Worm (Caenorhabditis elegans): ENCODE data around the gene txdc-9.

Gene txdc-9

ce11 chrIII:6420995-6421404, 11.0 kb upstream of the txdc-9 start (continued):
- TF ChIP-seq sptf-1 (tag; optimal IDR thresholded peaks at IDR 0.05) (no peak), fkh-10 (GFP tag; optimal IDR thresholded peaks at IDR 0.05) (peak; percentile 54), dsc-1 (tag; optimal IDR thresholded peaks at IDR 0.05) (peak; percentile 91), alr-1 (tag; optimal IDR thresholded peaks at IDR 0.05; ENCODE audit: borderline replicate concordance) (no peak), elt-2 (tag; optimal IDR thresholded peaks at IDR 0.05) (peak; percentile 95), dpl-1 (GFP tag; optimal IDR thresholded peaks at IDR 0.05) (peak; percentile 59 to 72 (median 69)), ceh-8 (GFP tag; optimal IDR thresholded peaks at IDR 0.05) (peak; percentile 52), nhr-237 (tag; optimal IDR thresholded peaks at IDR 0.05) (peak; percentile 22), unc-62 (GFP tag; optimal IDR thresholded peaks at IDR 0.05) (no peak), lin-14 (GFP tag; optimal IDR thresholded peaks at IDR 0.05) (peak; percentile 98), nhr-71 (tag; optimal IDR thresholded peaks at IDR 0.05) (peak; percentile 99), ceh-63 (GFP tag; optimal IDR thresholded peaks at IDR 0.05) (no peak), lsy-2 (tag; optimal IDR thresholded peaks at IDR 0.05) (peak; percentile 81 to 88), C16A3.4 (tag; optimal IDR thresholded peaks at IDR 0.05) (no peak), grh-1 (GFP tag; IDR thresholded peaks at IDR 0.05) (peak; percentile 92), C04F5.9 (tag; optimal IDR thresholded peaks at IDR 0.05) (peak; percentile 76), sup-37 (GFP tag; optimal IDR thresholded peaks at IDR 0.05) (peak; percentile 77), nhr-19 (GFP tag; conservative IDR thresholded peaks at IDR 0.05) (peak; percentile 96), xbp-1 (tag; optimal IDR thresholded peaks at IDR 0.05) (peak; percentile 91), pqm-1 (tag; optimal IDR thresholded peaks at IDR 0.05) (no peak), tlp-1 (tag; optimal IDR thresholded peaks at IDR 0.05) (no peak), efl-1 (optimal IDR thresholded peaks at IDR 0.05) (peak; percentile 91 to 99), efl-1 (GFP tag; optimal IDR thresholded peaks at IDR 0.05 in 1 of 2) (peak; percentile 65 to 98), hpl-2 (GFP tag; optimal IDR thresholded peaks at IDR 0.05) (peak; percentile 22), F16B12.6 (tag; optimal IDR thresholded peaks at IDR 0.05) (peak; percentile 31), ets-5 (GFP tag; IDR thresholded peaks at IDR 0.05) (no peak), nhr-11 (tag; optimal IDR thresholded peaks at IDR 0.05) (peak; percentile 85), unc-130 (tag; optimal IDR thresholded peaks at IDR 0.05) (peak; percentile 83), blmp-1 (tag; optimal IDR thresholded peaks at IDR 0.05) (peak; percentile 54), lin-15B (tag; optimal IDR thresholded peaks at IDR 0.05) (no peak), jun-1 (tag; optimal IDR thresholded peaks at IDR 0.05) (peak; percentile 90), aha-1 (tag; optimal IDR thresholded peaks at IDR 0.05) (peak; percentile 59), ceh-82 (tag; optimal IDR thresholded peaks at IDR 0.05) (peak; percentile 72 to 87 (median 81)), fos-1 (tag; optimal IDR thresholded peaks at IDR 0.05) (peak; percentile 60), elt-3 (tag; optimal IDR thresholded peaks at IDR 0.05) (peak in 3 of 6 experiments; percentile 20 to 85 (median 78)), zag-1 (tag; optimal IDR thresholded peaks at IDR 0.05) (no peak), zip-4 (GFP tag; optimal IDR thresholded peaks at IDR 0.05) (peak; percentile 77), ztf-11 (tag; optimal IDR thresholded peaks at IDR 0.05) (peak in 1 of 2 experiments; percentile 89), unc-30 (tag; optimal IDR thresholded peaks at IDR 0.05) (no peak), nhr-12 (tag; optimal IDR thresholded peaks at IDR 0.05) (no peak), rnt-1 (tag; optimal IDR thresholded peaks at IDR 0.05) (peak; percentile 92), aly-2 (tag; optimal IDR thresholded peaks at IDR 0.05) (peak; percentile 69), mab-9 (GFP tag; IDR thresholded peaks at IDR 0.05) (peak; percentile 91), lin-39 (tag; optimal IDR thresholded peaks at IDR 0.05) (peak; percentile 67), skn-1 (tag; optimal IDR thresholded peaks at IDR 0.05) (peak; percentile 83), mep-1 (tag; optimal IDR thresholded peaks at IDR 0.05) (peak; percentile 78), lir-3 (tag; optimal IDR thresholded peaks at IDR 0.05; ENCODE audit: poor library complexity) (peak; percentile 76), efl-3 (GFP tag; optimal IDR thresholded peaks at IDR 0.05) (peak; percentile 61)
